Fruit fly (Drosophila melanogaster): ENCODE data around the gene MED30.
A peak's percentile ranks its signal among the peaks of the same experiment; 100 is the strongest.

The MED30 gene

DNA sequence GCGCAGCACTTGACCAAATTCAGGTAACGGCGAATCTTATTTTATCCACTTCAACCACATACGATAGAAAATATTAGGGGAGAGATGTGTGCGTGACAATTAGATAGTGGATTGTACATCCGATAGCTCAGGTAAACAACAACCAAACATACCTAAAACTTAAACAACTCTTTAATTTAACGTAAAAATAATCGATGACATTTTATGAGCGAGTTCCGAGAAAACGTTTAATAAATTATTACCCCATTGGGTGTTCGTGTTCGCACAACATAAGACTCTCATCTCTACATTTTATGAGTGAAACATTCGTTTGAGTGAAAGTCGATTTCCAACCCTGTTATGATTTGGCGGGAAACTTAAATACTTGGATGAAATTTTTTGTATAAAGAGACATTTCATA lies 26.4 kb upstream of the MED30 start, which contains the start of gene CG17129 (continued):
- peak; percentile 71 for TF ChIP-seq Fer3 (tag; optimal IDR thresholded peaks at IDR 0.05)
- TF ChIP-seq salm (tag; optimal IDR thresholded peaks at IDR 0.05), result peak; percentile 7
- TF ChIP-seq CG1529 (GFP tag; optimal IDR thresholded peaks at IDR 0.05), result peak; percentile 32
- TF ChIP-seq CG9437 (GFP tag; optimal IDR thresholded peaks at IDR 0.05), result peak; percentile 39
- peak; percentile 85 for TF ChIP-seq ken (GFP tag; IDR thresholded peaks at IDR 0.05)
- TF ChIP-seq Hand (GFP tag; optimal IDR thresholded peaks at IDR 0.05), result no peak
- TF ChIP-seq Dek (tag; optimal IDR thresholded peaks at IDR 0.05), result peak; percentile 60
- TF ChIP-seq cad (GFP tag; optimal IDR thresholded peaks at IDR 0.05), result no peak
- TF ChIP-seq cas (GFP tag; IDR thresholded peaks at IDR 0.05), result 0 out of 2 replicates have a peak, but pooled peaks have one; percentile 51
- TF ChIP-seq CG31388 (GFP tag; optimal IDR thresholded peaks at IDR 0.05), result no peak
- peak; percentile 68; the same call in 1 of the 2 replicates for TF ChIP-seq CG31441 (GFP tag; IDR thresholded peaks at IDR 0.05)
- peak; percentile 16 for TF ChIP-seq CG31365 (tag; optimal IDR thresholded peaks at IDR 0.05)
- TF ChIP-seq CG6272 (GFP tag; IDR thresholded peaks at IDR 0.05), result peak; percentile 89
- TF ChIP-seq CG2712 (tag; optimal IDR thresholded peaks at IDR 0.05), result peak; percentile 86
- TF ChIP-seq pita (GFP tag; optimal IDR thresholded peaks at IDR 0.05), result no peak
- TF ChIP-seq Usf (GFP tag; optimal IDR thresholded peaks at IDR 0.05), result no peak
- peak; percentile 87 for TF ChIP-seq jumu (GFP tag; optimal IDR thresholded peaks at IDR 0.05)
- peak; percentile 91 for TF ChIP-seq hb (GFP tag; IDR thresholded peaks at IDR 0.05; ENCODE audit: partially characterized antibody)
- peak; percentile 94 for TF ChIP-seq CG2129 (GFP tag; IDR thresholded peaks at IDR 0.05; ENCODE audit: partially characterized antibody)
- peak; percentile 68 for TF ChIP-seq CG11398 (GFP tag; optimal IDR thresholded peaks at IDR 0.05)
- peak; percentile 31 for TF ChIP-seq Nf-YB (GFP tag; optimal IDR thresholded peaks at IDR 0.05)
- peak; percentile 87 for TF ChIP-seq ci (GFP tag; IDR thresholded peaks at IDR 0.05)
- TF ChIP-seq CG14860 (GFP tag; IDR thresholded peaks at IDR 0.05; ENCODE audit: partially characterized antibody), result peak; percentile 94
- TF ChIP-seq CG9215 (GFP tag; IDR thresholded peaks at IDR 0.05), result peak; percentile 75
- peak; percentile 63; the same call in 1 of the 3 replicates for TF ChIP-seq CG11695 (GFP tag; IDR thresholded peaks at IDR 0.05)
- TF ChIP-seq Eip74EF (GFP tag; optimal IDR thresholded peaks at IDR 0.05), result peak in 1 of 2 experiments; percentile 47
- TF ChIP-seq fd64A (GFP tag; optimal IDR thresholded peaks at IDR 0.05), result no peak
- TF ChIP-seq cwo (GFP tag; optimal IDR thresholded peaks at IDR 0.05), result peak; percentile 20
- TF ChIP-seq Ptx1 (GFP tag; IDR thresholded peaks at IDR 0.05), result peak; percentile 81
- no peak for TF ChIP-seq abd-A (tag; optimal IDR thresholded peaks at IDR 0.05)
- peak; percentile 60; the same call in 2 of the 3 replicates for TF ChIP-seq Dbx (GFP tag; IDR thresholded peaks at IDR 0.05)
- peak; percentile 89 for TF ChIP-seq Opbp (GFP tag; IDR thresholded peaks at IDR 0.05; ENCODE audit: partially characterized antibody)
- TF ChIP-seq p53 (GFP tag; optimal IDR thresholded peaks at IDR 0.05), result no peak
- TF ChIP-seq Hmx (GFP tag; optimal IDR thresholded peaks at IDR 0.05), result peak; percentile 56
- peak; percentile 56 for TF ChIP-seq dm (GFP tag; optimal IDR thresholded peaks at IDR 0.05)
- peak; percentile 31 for TF ChIP-seq repo (GFP tag; optimal IDR thresholded peaks at IDR 0.05)
- TF ChIP-seq Hmr (GFP tag; optimal IDR thresholded peaks at IDR 0.05), result peak; percentile 65
- peak; percentile 69 for TF ChIP-seq dmrt11E (tag; optimal IDR thresholded peaks at IDR 0.05)
- TF ChIP-seq CG17829 (tag; optimal IDR thresholded peaks at IDR 0.05), result peak; percentile 85
- TF ChIP-seq btn (GFP tag; optimal IDR thresholded peaks at IDR 0.05), result peak; percentile 73
- TF ChIP-seq pfk (GFP tag; optimal IDR thresholded peaks at IDR 0.05), result no peak
- TF ChIP-seq luna (GFP tag; optimal IDR thresholded peaks at IDR 0.05), result peak; percentile 54
- peak; percentile 39; the same call in 1 of the 2 replicates for TF ChIP-seq CG1024 (GFP tag; IDR thresholded peaks at IDR 0.05)
- TF ChIP-seq CG15514 (GFP tag; optimal IDR thresholded peaks at IDR 0.05), result peak; percentile 81
- TF ChIP-seq CG13894 (tag; optimal IDR thresholded peaks at IDR 0.05), result peak; percentile 81
- TF ChIP-seq CG11696 (GFP tag; IDR thresholded peaks at IDR 0.05), result peak; percentile 33; the same call in 1 of the 2 replicates
- peak; percentile 72 for TF ChIP-seq ase (GFP tag; IDR thresholded peaks at IDR 0.05)
- peak; percentile 98 for TF ChIP-seq Scr (GFP tag; IDR thresholded peaks at IDR 0.05; ENCODE audit: partially characterized antibody)
- peak; percentile 94 for TF ChIP-seq zen2 (GFP tag; IDR thresholded peaks at IDR 0.05; ENCODE audit: partially characterized antibody)
- TF ChIP-seq sima (GFP tag; optimal IDR thresholded peaks at IDR 0.05), result peak; percentile 28

Data from whole organism, embryonic.